Worm (Caenorhabditis elegans) whole organism, L1 larva: ENCODE results near the gene cpr-3.

Experiments
- C34B4.2 ChIP-seq: sonication (generic microtip); optimal IDR thresholded peaks from 2 replicates; lab custom pipeline; 2017; ENCODE audit warnings: mild to moderate bottlenecking, missing genetic modification characterization, missing compliant biosample characterization
- F16B12.6 ChIP-seq: fragments of 150-350 bp; optimal IDR thresholded peaks from 2 replicates; lab custom pipeline; 2014; ENCODE audit warnings: missing biosample characterization, missing genetic modification characterization
- blmp-1 ChIP-seq: fragments of 150-350 bp; optimal IDR thresholded peaks from 2 replicates; lab custom pipeline; 2014; ENCODE audit warnings: missing biosample characterization, missing genetic modification characterization
- ceh-63 ChIP-seq: fragments of 200-800 bp; sonication (Bioruptor generic); optimal IDR thresholded peaks from 2 replicates; lab custom pipeline; 2018; ENCODE audit warnings: mild to moderate bottlenecking, missing genetic modification characterization, missing compliant biosample characterization
- ceh-8 ChIP-seq: fragments of 200-800 bp; sonication (Bioruptor generic); optimal IDR thresholded peaks from 2 replicates; lab custom pipeline; 2018; ENCODE audit warnings: mild to moderate bottlenecking, missing genetic modification characterization, moderate library complexity, missing compliant biosample characterization
- ceh-82 ChIP-seq, 3 experiments: fragments of 150-350 bp in 1 of 3; sonication (generic microtip) in 2 of 3; optimal IDR thresholded peaks; 2 replicates each; lab custom pipeline; 2014 to 2017; ENCODE audit warnings: missing biosample characterization in 3 of 3, missing genetic modification characterization in 3 of 3
- ceh-90 ChIP-seq: sonication (generic microtip); optimal IDR thresholded peaks from 2 replicates; lab custom pipeline; 2016; ENCODE audit warnings: missing genetic modification characterization, missing compliant biosample characterization
- efl-1 ChIP-seq, 4 experiments: fragments of 150-350 bp; optimal IDR thresholded peaks in 3 of 4; peaks in 1 of 4; 1 replicate in 1 of 4; 2 replicates in 3 of 4; lab custom pipeline; 2014; ENCODE audit warnings: missing biosample characterization in 2 of 4, missing genetic modification characterization in 2 of 4, missing genetic modification reagents in 2 of 4
- efl-3 ChIP-seq: fragments of 200-800 bp; sonication (Bioruptor generic); optimal IDR thresholded peaks from 2 replicates; lab custom pipeline; 2018; ENCODE audit warnings: mild to moderate bottlenecking, missing genetic modification characterization, missing compliant biosample characterization
- egl-27 ChIP-seq, 2 experiments: fragments of 150-350 bp in 1 of 2; sonication (generic microtip); optimal IDR thresholded peaks; 3 replicates each; lab custom pipeline; 2017 to 2018; ENCODE audit warnings: missing biosample characterization in 2 of 2, missing genetic modification characterization in 2 of 2, missing genetic modification reagents in 2 of 2
- elt-2 ChIP-seq: sonication (generic microtip); optimal IDR thresholded peaks from 2 replicates; lab custom pipeline; 2016; ENCODE audit warnings: missing genetic modification characterization, mild to moderate bottlenecking, inconsistent platforms, missing compliant biosample characterization, missing genetic modification reagents
- elt-3 ChIP-seq, 6 experiments: fragments of 150-350 bp in 1 of 6; sonication (generic microtip); optimal IDR thresholded peaks; 2 replicates each; lab custom pipeline; 2017 to 2018; ENCODE audit warnings: missing biosample characterization in 6 of 6, missing genetic modification characterization in 6 of 6, inconsistent platforms in 1 of 6
- ets-5 ChIP-seq: fragments of 200-800 bp; sonication (Bioruptor generic); IDR thresholded peaks from 2 replicates; pipeline ENCODE4 v1.3.6; 2022; ENCODE audit warnings: missing genetic modification characterization, missing compliant biosample characterization
- fkh-8 ChIP-seq: sonication (generic microtip); optimal IDR thresholded peaks from 2 replicates; lab custom pipeline; 2016; ENCODE audit warnings: mild to moderate bottlenecking, missing genetic modification characterization, missing compliant biosample characterization
- irx-1 ChIP-seq: sonication (generic microtip); optimal IDR thresholded peaks from 2 replicates; lab custom pipeline; 2016; ENCODE audit warnings: missing genetic modification characterization, missing compliant biosample characterization
- lir-3 ChIP-seq: sonication (generic microtip); optimal IDR thresholded peaks from 2 replicates; lab custom pipeline; 2016; ENCODE audit warnings: mild to moderate bottlenecking, missing genetic modification characterization, moderate library complexity, missing compliant biosample characterization; ENCODE audit not compliant: poor library complexity
- lsy-2 ChIP-seq, 2 experiments: fragments of 150-350 bp; optimal IDR thresholded peaks; 2 replicates each; lab custom pipeline; 2014; ENCODE audit warnings: missing biosample characterization in 2 of 2, missing genetic modification characterization in 2 of 2
- mef-2 ChIP-seq: fragments of 150-350 bp; optimal IDR thresholded peaks from 2 replicates; lab custom pipeline; 2014; ENCODE audit warnings: missing biosample characterization, missing genetic modification characterization
- nhr-20 ChIP-seq: sonication (generic microtip); optimal IDR thresholded peaks from 2 replicates; lab custom pipeline; 2016; ENCODE audit warnings: mild to moderate bottlenecking, missing genetic modification characterization, missing compliant biosample characterization
- nhr-237 ChIP-seq: fragments of 150-350 bp; optimal IDR thresholded peaks from 2 replicates; lab custom pipeline; 2014; ENCODE audit warnings: missing biosample characterization, missing genetic modification characterization
- nhr-47 ChIP-seq: sonication (generic microtip); optimal IDR thresholded peaks from 2 replicates; lab custom pipeline; 2016; ENCODE audit warnings: mild to moderate bottlenecking, missing genetic modification characterization, moderate library complexity, missing compliant biosample characterization
- nhr-76 ChIP-seq: sonication (generic microtip); optimal IDR thresholded peaks from 2 replicates; lab custom pipeline; 2017; ENCODE audit warnings: missing biosample characterization, missing genetic modification characterization
- nhr-85 ChIP-seq: sonication (generic microtip); peaks from one replicate; lab custom pipeline; 2016; ENCODE audit warnings: missing genetic modification characterization, inconsistent platforms, missing compliant biosample characterization
- nhr-90 ChIP-seq: sonication (generic microtip); optimal IDR thresholded peaks from 2 replicates; lab custom pipeline; 2016; ENCODE audit warnings: mild to moderate bottlenecking, missing genetic modification characterization, missing compliant biosample characterization; ENCODE audit not compliant: poor library complexity
- sptf-1 ChIP-seq: fragments of 150-350 bp; optimal IDR thresholded peaks from 2 replicates; lab custom pipeline; 2014; ENCODE audit warnings: missing biosample characterization, missing genetic modification characterization
- sup-37 ChIP-seq: fragments of 200-800 bp; sonication (Bioruptor generic); optimal IDR thresholded peaks from 2 replicates; lab custom pipeline; 2018; ENCODE audit warnings: mild to moderate bottlenecking, missing genetic modification characterization, missing compliant biosample characterization
- swsn-7 ChIP-seq: sonication (generic microtip); optimal IDR thresholded peaks from 2 replicates; lab custom pipeline; 2016; ENCODE audit warnings: missing genetic modification characterization, missing compliant biosample characterization
- unc-62 ChIP-seq: fragments of 150-350 bp; optimal IDR thresholded peaks from 2 replicates; lab custom pipeline; 2014; ENCODE audit warnings: missing biosample characterization, missing genetic modification reagents, missing genetic modification characterization
- unc-98 ChIP-seq: fragments of 200-800 bp; sonication (Bioruptor generic); IDR thresholded peaks from 2 replicates; pipeline ENCODE4 v1.3.6; 2022; ENCODE audit warnings: missing genetic modification characterization, missing compliant biosample characterization
- vab-15 ChIP-seq: sonication (generic microtip); optimal IDR thresholded peaks from 2 replicates; lab custom pipeline; 2017; ENCODE audit warnings: missing genotype, mild to moderate bottlenecking, missing genetic modification characterization, missing compliant biosample characterization
- ztf-11 ChIP-seq, 2 experiments: sonication (generic microtip); optimal IDR thresholded peaks; 2 replicates each; lab custom pipeline; 2016 to 2017; ENCODE audit warnings: missing genetic modification characterization in 2 of 2, missing biosample characterization in 1 of 2, missing compliant biosample characterization in 1 of 2
- ztf-4 ChIP-seq: fragments of 150-350 bp; optimal IDR thresholded peaks from 2 replicates; lab custom pipeline; 2014; ENCODE audit warnings: missing biosample characterization, missing genetic modification characterization

Gene cpr-3

DNA sequence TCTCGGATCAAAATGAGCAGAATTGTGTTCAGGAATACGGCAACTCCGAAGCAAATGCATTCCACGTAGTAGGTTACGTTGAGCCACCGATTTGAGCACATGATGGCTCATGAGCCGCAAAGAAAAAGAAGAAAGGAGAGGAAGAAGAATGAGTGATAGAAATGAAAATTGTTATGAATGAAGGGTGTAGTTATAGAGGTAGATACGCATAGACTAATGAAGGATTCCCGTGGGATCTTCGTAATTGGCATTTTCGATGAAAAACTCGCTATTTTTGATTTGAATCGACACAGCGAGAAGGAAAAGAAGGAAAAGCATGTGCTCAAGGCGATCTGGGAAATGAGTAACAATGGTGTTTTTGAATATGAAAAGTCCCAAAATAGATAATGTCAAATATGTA lies 4.6 kb downstream of the cpr-3 start, which contains the start of gene str-96:
TSS of gene str-96 (minus strand) at position 101 of the 400 bp plus-strand sequence.
- TF ChIP-seq ceh-8 (peak; percentile 86), fkh-8 (peak; percentile 32), nhr-237 (tag; lab: Kevin White, UChicago) (no peak), ceh-82 (tag; optimal IDR thresholded peaks at IDR 0.05; lab: Kevin White, UChicago) (no peak)

DNA sequence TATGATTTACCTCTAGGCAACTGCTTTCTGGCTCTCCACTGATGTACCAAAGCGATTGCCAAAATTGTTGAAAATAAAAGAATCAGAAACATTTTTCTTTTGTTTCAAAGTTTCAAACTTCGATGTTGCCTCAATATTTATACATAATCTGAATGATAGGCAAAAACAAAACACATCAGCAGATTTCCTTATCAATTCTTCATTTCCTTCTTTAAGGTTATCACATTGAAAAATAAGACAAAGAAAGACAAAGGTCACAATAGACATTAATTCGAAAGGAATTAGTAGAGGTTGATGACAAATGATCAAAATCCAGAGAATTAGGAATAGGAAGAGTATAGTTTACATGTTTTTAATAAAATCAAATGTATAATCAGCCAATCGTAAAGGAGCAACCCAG lies 7.5 kb downstream of the cpr-3 start, which contains the start of gene cyp-34A2:
TSS of gene cyp-34A2 (minus strand) at position 101 of the 400 bp plus-strand sequence.
- no peak for TF ChIP-seq F16B12.6 (tag; lab: Kevin White, UChicago)
- TF ChIP-seq efl-1 (optimal IDR thresholded peaks at IDR 0.05; lab: Kevin White, UChicago) = no peak
- TF ChIP-seq efl-1 (GFP tag; optimal IDR thresholded peaks at IDR 0.05 in 1 of 2; lab: Kevin White, UChicago) = peak in 1 of 2 experiments; percentile 12

DNA sequence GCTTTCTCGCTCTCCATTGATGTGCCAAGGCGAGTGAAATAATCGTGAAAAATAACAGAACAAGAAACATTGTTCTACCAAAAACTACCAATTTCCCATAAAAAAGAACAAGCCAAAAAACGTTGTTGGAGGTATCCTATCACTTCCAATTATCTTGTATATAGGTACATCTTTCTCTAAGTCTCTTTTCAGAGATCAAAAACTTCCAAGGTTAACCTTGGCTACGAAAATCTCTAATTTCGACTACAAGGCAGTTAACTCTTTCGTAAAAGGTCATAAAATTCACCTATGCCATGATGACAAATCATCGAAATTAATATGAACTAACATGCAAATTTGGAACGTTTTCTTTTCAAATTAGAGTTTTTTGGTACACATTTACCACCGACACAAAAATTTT lies 10.6 kb downstream of the cpr-3 start, which contains the start of gene cyp-34A1:
TSS of gene cyp-34A1 (minus strand) at position 101 of the 400 bp plus-strand sequence.
- TF ChIP-seq swsn-7 (tag; lab: Kevin White, UChicago) (no peak), nhr-90 (tag; lab: Kevin White, UChicago) (no peak), mef-2 (tag; lab: Kevin White, UChicago) (no peak)
- TF ChIP-seq, all 84 proteins: peak for 0

DNA sequence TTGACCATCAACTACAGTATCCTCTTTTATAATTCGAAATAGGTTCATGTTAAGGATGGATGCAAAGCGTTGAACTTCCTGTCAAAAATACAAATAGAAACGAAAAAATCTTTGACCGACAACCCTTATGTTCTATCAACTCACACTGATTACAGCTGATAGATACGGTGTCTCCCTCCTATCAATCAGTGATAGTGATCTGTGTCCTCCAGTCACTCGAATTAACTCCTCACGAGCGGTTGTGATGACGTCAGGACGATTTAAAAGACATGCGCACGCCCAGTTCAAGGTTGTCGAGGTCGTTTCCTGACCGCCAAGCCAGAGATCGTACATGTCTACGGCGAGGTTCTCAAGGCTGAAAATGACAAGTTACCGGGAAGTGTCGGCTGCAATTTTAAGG lies 12.5 kb downstream of the cpr-3 start:
- TF ChIP-seq vab-15 (tag; lab: Kevin White, UChicago) (no peak), elt-2 (no peak), ets-5 (GFP tag; lab: Robert Waterston, UW) (no peak), egl-27 (tag; optimal IDR thresholded peaks at IDR 0.05; lab: Kevin White, UChicago) (no peak), nhr-237 (tag; lab: Kevin White, UChicago) (no peak), lir-3 (tag; lab: Kevin White, UChicago) (no peak), sptf-1 (tag; lab: Kevin White, UChicago) (no peak), efl-1 (optimal IDR thresholded peaks at IDR 0.05; lab: Kevin White, UChicago) (no peak), efl-1 (GFP tag; optimal IDR thresholded peaks at IDR 0.05 in 1 of 2; lab: Kevin White, UChicago) (peak in 1 of 2 experiments; percentile 88), nhr-20 (peak; percentile 42), mef-2 (tag; lab: Kevin White, UChicago) (no peak), blmp-1 (tag; lab: Kevin White, UChicago) (no peak), sup-37 (no peak), ztf-11 (tag; optimal IDR thresholded peaks at IDR 0.05; lab: Kevin White, UChicago) (no peak), ztf-4 (tag; lab: Kevin White, UChicago) (no peak), ceh-90 (tag; lab: Kevin White, UChicago) (no peak), irx-1 (tag; lab: Kevin White, UChicago) (no peak), unc-98 (GFP tag; lab: Robert Waterston, UW) (no peak), elt-3 (tag; optimal IDR thresholded peaks at IDR 0.05; lab: Kevin White, UChicago) (peak; percentile 28 to 88 (median 78)), efl-3 (no peak), lsy-2 (tag; optimal IDR thresholded peaks at IDR 0.05; lab: Kevin White, UChicago) (no peak), nhr-76 (tag; lab: Kevin White, UChicago) (no peak), C34B4.2 (tag; lab: Kevin White, UChicago) (no peak), nhr-85 (tag; lab: Kevin White, UChicago) (peak; percentile 83), nhr-47 (no peak), ceh-63 (GFP tag; lab: Kevin White, UChicago) (no peak), unc-62 (GFP tag; lab: Kevin White, UChicago) (no peak)

DNA sequence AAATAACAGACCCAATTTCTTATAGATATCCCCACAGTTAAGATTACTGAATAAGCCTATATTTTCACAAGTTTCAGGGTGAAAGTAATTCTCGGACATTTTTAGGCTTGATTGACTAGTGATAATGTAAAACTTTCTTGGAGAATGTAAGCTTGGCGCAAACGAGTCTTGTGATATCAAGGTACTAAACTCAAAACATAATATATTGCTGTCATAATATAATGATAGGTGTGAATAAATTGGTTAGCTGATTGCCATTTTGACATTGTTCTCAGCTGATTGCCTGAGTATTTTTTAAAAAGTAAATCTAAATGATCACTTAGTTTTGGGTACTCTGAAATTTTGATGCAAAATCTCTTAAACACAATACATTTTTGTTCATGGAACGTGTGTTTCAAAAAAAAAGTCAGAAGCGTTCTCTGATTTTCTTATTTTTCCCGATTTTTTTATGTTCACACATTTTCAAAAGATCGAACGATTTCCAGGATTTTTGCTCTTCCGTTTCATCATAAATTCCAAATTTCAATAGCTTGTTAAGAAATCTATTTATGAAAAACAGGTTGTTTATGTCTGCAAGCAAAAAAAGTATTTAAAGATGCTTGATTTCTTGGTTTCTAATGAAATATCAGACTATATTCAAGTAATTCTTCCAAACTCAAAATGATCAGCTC lies 17.1 kb downstream of the cpr-3 start, which contains the start of the genes srw-19 and srx-51:
TSS of gene srw-19 (minus strand) at position 101 of the 671 bp plus-strand sequence.
TSS of gene srx-51 (plus strand) at position 621 of the 671 bp plus-strand sequence.
- TF ChIP-seq efl-3 = no peak
